Worm (Caenorhabditis elegans): ENCODE results near the gene pqn-89.
A peak's percentile ranks its signal among the peaks of the same experiment; 100 is the strongest.

ce11 chrIV:6480978-6481377 lies 25.5 kb upstream of the pqn-89 start:
- no peak for TF ChIP-seq ceh-82 (tag; optimal IDR thresholded peaks at IDR 0.05)
- no peak for TF ChIP-seq mdl-1 (tag; optimal IDR thresholded peaks at IDR 0.05)
- TF ChIP-seq dve-1 (tag; optimal IDR thresholded peaks at IDR 0.05; ENCODE audit: insufficient read depth), result peak; percentile 52
- no peak for TF ChIP-seq skn-1 (tag; optimal IDR thresholded peaks at IDR 0.05)
- peak; percentile 55 for TF ChIP-seq dmd-6 (GFP tag; IDR thresholded peaks at IDR 0.05)
- TF ChIP-seq lim-7 (GFP tag; IDR thresholded peaks at IDR 0.05), result peak; percentile 93
- peak; percentile 87; the same call in 1 of the 2 replicates for TF ChIP-seq F26F4.8 (GFP tag; conservative IDR thresholded peaks at IDR 0.05)
- TF ChIP-seq php-3 (GFP tag; IDR thresholded peaks at IDR 0.05), result peak; percentile 81
- no peak for TF ChIP-seq zag-1 (tag; optimal IDR thresholded peaks at IDR 0.05)
- no peak for TF ChIP-seq snpc-4 (tag; optimal IDR thresholded peaks at IDR 0.05)
- no peak for TF ChIP-seq pqm-1 (tag; optimal IDR thresholded peaks at IDR 0.05)
